Worm (Caenorhabditis elegans) whole organism, mixed stage, embryonic: ENCODE results near the gene C23F12.4.

Experiments used
- M03D4.4 ChIP-seq: sonication (generic microtip); optimal IDR thresholded peaks from 2 replicates; lab custom pipeline; 2017; ENCODE audit warnings: mild to moderate bottlenecking, missing genetic modification characterization, missing compliant biosample characterization
- elt-1 ChIP-seq: sonication (generic microtip); optimal IDR thresholded peaks from 2 replicates; lab custom pipeline; 2017; ENCODE audit warnings: missing genetic modification characterization, mild to moderate bottlenecking, missing compliant biosample characterization, antibody characterized with exemption, moderate library complexity, borderline replicate concordance; ENCODE audit not compliant: insufficient read depth
- lsy-2 ChIP-seq: fragments of 150-350 bp; optimal IDR thresholded peaks from 2 replicates; lab custom pipeline; 2014; ENCODE audit warnings: missing biosample characterization, missing genetic modification characterization
- nhr-12 ChIP-seq: fragments of 150-350 bp; optimal IDR thresholded peaks from 2 replicates; lab custom pipeline; 2014; ENCODE audit warnings: missing biosample characterization, missing genetic modification characterization
- nhr-237 ChIP-seq: fragments of 150-350 bp; optimal IDR thresholded peaks from 2 replicates; lab custom pipeline; 2014; ENCODE audit warnings: missing biosample characterization, missing genetic modification characterization
- nhr-28 ChIP-seq: fragments of 150-350 bp; optimal IDR thresholded peaks from 2 replicates; lab custom pipeline; 2014; ENCODE audit warnings: missing biosample characterization, missing genetic modification characterization
- nhr-76 ChIP-seq: sonication (generic microtip); optimal IDR thresholded peaks from 2 replicates; lab custom pipeline; 2017; ENCODE audit warnings: missing biosample characterization, missing genetic modification characterization
- pha-4 ChIP-seq: fragments of 150-350 bp; optimal IDR thresholded peaks from 2 replicates; lab custom pipeline; 2018; ENCODE audit warnings: missing biosample characterization, missing genetic modification reagents, missing genetic modification characterization
- snpc-4 ChIP-seq: fragments of 150-350 bp; optimal IDR thresholded peaks from 2 replicates; lab custom pipeline; 2014; ENCODE audit warnings: missing biosample characterization, missing genetic modification characterization
- sptf-1 ChIP-seq: sonication (generic microtip); optimal IDR thresholded peaks from 2 replicates; lab custom pipeline; 2017; ENCODE audit warnings: mild to moderate bottlenecking, missing genetic modification characterization, moderate library complexity, missing compliant biosample characterization
- tbx-8 ChIP-seq: fragments of 200-800 bp; sonication (Bioruptor generic); optimal IDR thresholded peaks from 2 replicates; lab custom pipeline; 2018; ENCODE audit warnings: mild to moderate bottlenecking, missing genetic modification characterization, moderate library complexity, missing compliant biosample characterization
- unc-39 ChIP-seq: fragments of 150-350 bp; optimal IDR thresholded peaks from 2 replicates; lab custom pipeline; 2014; ENCODE audit warnings: missing biosample characterization, missing genetic modification characterization
- unc-62 ChIP-seq: fragments of 150-350 bp; optimal IDR thresholded peaks from 2 replicates; lab custom pipeline; 2014; ENCODE audit warnings: missing biosample characterization, missing genetic modification reagents, missing genetic modification characterization

- TF ChIP-seq elt-1: no peak
- TF ChIP-seq pha-4 (tag; lab: Kevin White, UChicago): no peak
- no peak for TF ChIP-seq unc-62
- TF ChIP-seq nhr-76 (tag; lab: Kevin White, UChicago): no peak
- no peak for TF ChIP-seq lsy-2 (tag; lab: Kevin White, UChicago)
- TF ChIP-seq snpc-4 (tag; lab: Kevin White, UChicago): no peak
- TF ChIP-seq unc-39: no peak
- no peak for TF ChIP-seq tbx-8 (GFP tag; lab: Kevin White, UChicago)
- no peak for TF ChIP-seq nhr-237 (tag; lab: Kevin White, UChicago)
- no peak for TF ChIP-seq nhr-12 (tag; lab: Kevin White, UChicago)
- no peak for TF ChIP-seq nhr-28 (tag; lab: Kevin White, UChicago)
- TF ChIP-seq sptf-1 (tag; lab: Kevin White, UChicago): no peak
- no peak for TF ChIP-seq M03D4.4 (tag; lab: Kevin White, UChicago)
Observed at ce11 chrX:9393750-9394149, 6.6 kb downstream of the C23F12.4 start, which contains the start of gene C23F12.9.
